Fruit fly (Drosophila melanogaster) whole organism, pupa: Measurements from ENCODE around the gene CG11570.

Experiments used
- CG12605 ChIP-seq: fragments of 200-800 bp; sonication (Bioruptor generic); IDR thresholded peaks from 2 replicates; pipeline ENCODE4 v1.3.6; 2022; ENCODE audit warnings: missing biosample characterization, missing genetic modification characterization
- CG4496 ChIP-seq: fragments of 200-800 bp; sonication (Bioruptor generic); IDR thresholded peaks from 3 replicates; pipeline ENCODE4 v1.3.6; 2022; ENCODE audit warnings: missing biosample characterization, missing genetic modification characterization
- rn ChIP-seq: fragments of 200-800 bp; sonication (Bioruptor generic); IDR thresholded peaks from 2 replicates; pipeline ENCODE4 v1.3.6; 2022; ENCODE audit warnings: missing biosample characterization, missing genetic modification characterization

DNA sequence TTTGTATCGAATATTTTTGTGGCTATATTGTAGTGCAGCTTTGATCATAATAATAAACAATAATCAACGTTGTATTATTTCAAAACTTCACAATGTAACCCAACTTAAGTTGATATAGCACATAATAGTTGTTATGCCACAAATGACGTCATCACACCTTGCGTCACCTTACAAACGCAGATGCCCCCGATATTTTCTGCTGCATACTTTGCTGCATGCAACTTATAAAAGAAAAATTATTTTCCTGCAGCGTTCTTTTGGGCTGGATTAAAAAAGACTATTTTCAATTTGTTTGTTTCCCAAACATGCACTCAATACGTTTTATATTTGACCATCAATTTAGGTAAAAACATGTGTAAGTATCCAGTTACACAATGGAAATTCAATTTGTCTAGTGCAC lies 39.4 kb downstream of the CG11570 start:
- TF ChIP-seq rn: no peak
- TF ChIP-seq CG12605: no peak
- TF ChIP-seq CG4496: no peak
